Worm (Caenorhabditis elegans) whole organism, L2 larva: ENCODE results near the gene T25B9.12.

ENCODE experiments used
- ama-1 ChIP-seq: fragments of 150-350 bp; optimal IDR thresholded peaks from 2 replicates; lab custom pipeline; 2018; ENCODE audit warnings: inconsistent platforms
- ceh-16 ChIP-seq: fragments of 150-350 bp; optimal IDR thresholded peaks from 2 replicates; lab custom pipeline; 2014; ENCODE audit warnings: missing biosample characterization, missing genetic modification characterization
- ceh-82 ChIP-seq: fragments of 150-350 bp; optimal IDR thresholded peaks from 2 replicates; lab custom pipeline; 2014; ENCODE audit warnings: missing biosample characterization, missing genetic modification characterization
- crh-2 ChIP-seq: sonication (generic microtip); optimal IDR thresholded peaks from 2 replicates; lab custom pipeline; 2017; ENCODE audit warnings: missing biosample characterization, missing genetic modification characterization
- nhr-237 ChIP-seq: fragments of 150-350 bp; optimal IDR thresholded peaks from 2 replicates; lab custom pipeline; 2014; ENCODE audit warnings: missing biosample characterization, missing genetic modification characterization
- skn-1 ChIP-seq: sonication (generic microtip); optimal IDR thresholded peaks from 2 replicates; lab custom pipeline; 2017; ENCODE audit warnings: missing biosample characterization, missing genetic modification characterization
- snpc-4 ChIP-seq: fragments of 150-350 bp; optimal IDR thresholded peaks from 2 replicates; lab custom pipeline; 2014; ENCODE audit warnings: missing biosample characterization, missing genetic modification characterization
- unc-62 ChIP-seq: fragments of 150-350 bp; optimal IDR thresholded peaks from 2 replicates; lab custom pipeline; 2014; ENCODE audit warnings: missing biosample characterization, missing genetic modification reagents, missing genetic modification characterization
- ztf-1 ChIP-seq: fragments of 200-800 bp; sonication (Bioruptor generic); conservative IDR thresholded peaks from 2 replicates; pipeline ENCODE4 v1.3.6; 2022; ENCODE audit warnings: missing genetic modification characterization, missing compliant biosample characterization
- ztf-11 ChIP-seq: sonication (generic microtip); optimal IDR thresholded peaks from 2 replicates; lab custom pipeline; 2017; ENCODE audit warnings: missing biosample characterization, missing genetic modification characterization
- ztf-4 ChIP-seq: fragments of 150-350 bp; optimal IDR thresholded peaks from 2 replicates; lab custom pipeline; 2014; ENCODE audit warnings: missing biosample characterization, missing genetic modification characterization

- TF ChIP-seq unc-62 (GFP tag; lab: Kevin White, UChicago): no peak
- TF ChIP-seq skn-1 (tag; lab: Kevin White, UChicago): no peak
- no peak for TF ChIP-seq ztf-11 (tag; lab: Kevin White, UChicago)
- TF ChIP-seq ceh-16 (tag; lab: Kevin White, UChicago): no peak
- no peak for TF ChIP-seq nhr-237
- TF ChIP-seq crh-2 (tag; lab: Kevin White, UChicago): no peak
- no peak for TF ChIP-seq ztf-1
- no peak for TF ChIP-seq snpc-4 (tag; lab: Kevin White, UChicago)
- no peak for TF ChIP-seq ztf-4
- no peak for TF ChIP-seq ceh-82 (tag; lab: Kevin White, UChicago)
- no peak for TF ChIP-seq ama-1 (lab: Kevin White, UChicago)
These were observed 11.9 kb downstream of the T25B9.12 start for ce11 chrIV:10777076-10777475.
